Fruit fly (Drosophila melanogaster): ENCODE data around the gene CG9921.

Gene CG9921

dm6 chrX:16335107-16335642 is 1.8 kb upstream of the CG9921 start (continued):
- TF ChIP-seq CG12942 (GFP tag; optimal IDR thresholded peaks at IDR 0.05): peak; percentile 46
- no peak for TF ChIP-seq Dip2 (GFP tag; IDR thresholded peaks at IDR 0.05)
- TF ChIP-seq bowl (GFP tag; IDR thresholded peaks at IDR 0.05): 0 out of 2 replicates have a peak, but pooled peaks have one; percentile 46
- TF ChIP-seq vfl (GFP tag; optimal IDR thresholded peaks at IDR 0.05): peak; percentile 75
- peak; percentile 76 to 84 for TF ChIP-seq Pdp1 (GFP tag; optimal IDR thresholded peaks at IDR 0.05)
- peak; percentile 19; the same call in 1 of the 2 replicates for TF ChIP-seq CG13287 (GFP tag; IDR thresholded peaks at IDR 0.05; ENCODE audit: partially characterized antibody)
- TF ChIP-seq CrebB (tag; optimal IDR thresholded peaks at IDR 0.05): no peak
- TF ChIP-seq CG6272 (GFP tag; IDR thresholded peaks at IDR 0.05): peak; percentile 53
- peak; percentile 53 for TF ChIP-seq HmgZ (tag; optimal IDR thresholded peaks at IDR 0.05)
- TF ChIP-seq Oli (tag; optimal IDR thresholded peaks at IDR 0.05): peak; percentile 62
- TF ChIP-seq pho (GFP tag; optimal IDR thresholded peaks at IDR 0.05): peak; percentile 77
- peak; percentile 49 for TF ChIP-seq kni (GFP tag; optimal IDR thresholded peaks at IDR 0.05)
- TF ChIP-seq Mes4 (GFP tag; optimal IDR thresholded peaks at IDR 0.05): peak; percentile 49
- no peak for TF ChIP-seq hkb (optimal IDR thresholded peaks at IDR 0.05)
- peak; percentile 88 for TF ChIP-seq hkb (GFP tag; IDR thresholded peaks at IDR 0.05)
- peak; percentile 64 for TF ChIP-seq Bteb2 (GFP tag; optimal IDR thresholded peaks at IDR 0.05)
- TF ChIP-seq CG9609 (GFP tag; optimal IDR thresholded peaks at IDR 0.05): peak; percentile 77
- no peak for TF ChIP-seq yki (optimal IDR thresholded peaks at IDR 0.05)
- TF ChIP-seq CG3407 (GFP tag; optimal IDR thresholded peaks at IDR 0.05): peak; percentile 30
- TF ChIP-seq CG1792 (GFP tag; optimal IDR thresholded peaks at IDR 0.05): peak; percentile 37
- TF ChIP-seq CG17829 (tag; optimal IDR thresholded peaks at IDR 0.05): peak; percentile 61
- peak; percentile 54; the same call in 1 of the 2 replicates for TF ChIP-seq Nf-YA (GFP tag; IDR thresholded peaks at IDR 0.05)
- TF ChIP-seq CG10274 (GFP tag; optimal IDR thresholded peaks at IDR 0.05): peak; percentile 43
- peak; percentile 76; the same call in 2 of the 3 replicates for TF ChIP-seq CG11695 (GFP tag; IDR thresholded peaks at IDR 0.05)
- peak; percentile 53 for TF ChIP-seq CG11398 (GFP tag; optimal IDR thresholded peaks at IDR 0.05)
- TF ChIP-seq CG14710 (tag; optimal IDR thresholded peaks at IDR 0.05): peak; percentile 34
- TF ChIP-seq slp2 (GFP tag; optimal IDR thresholded peaks at IDR 0.05): peak; percentile 49
- TF ChIP-seq Lim3 (GFP tag; IDR thresholded peaks at IDR 0.05): 0 out of 2 replicates have a peak, but pooled peaks have one; percentile 15
- TF ChIP-seq slou (GFP tag; optimal IDR thresholded peaks at IDR 0.05): peak; percentile 33
- TF ChIP-seq klu (GFP tag; IDR thresholded peaks at IDR 0.05): 0 out of 2 replicates have a peak, but pooled peaks have one; percentile 40
- TF ChIP-seq unpg (GFP tag; optimal IDR thresholded peaks at IDR 0.05): peak; percentile 70
- peak; percentile 14; the same call in 1 of the 2 replicates for TF ChIP-seq tna (GFP tag; IDR thresholded peaks at IDR 0.05; ENCODE audit: partially characterized antibody)
- peak; percentile 60 for TF ChIP-seq Max (GFP tag; optimal IDR thresholded peaks at IDR 0.05)
- peak; percentile 55; the same call in 1 of the 3 replicates for TF ChIP-seq C15 (GFP tag; IDR thresholded peaks at IDR 0.05)
- peak in 1 of 3 experiments; percentile 4 for TF ChIP-seq lola (GFP tag; optimal IDR thresholded peaks at IDR 0.05)
- no peak; the same call in 1 of the 2 replicates for TF ChIP-seq Rx (GFP tag; IDR thresholded peaks at IDR 0.05)
- 0 out of 4 replicates have a peak, but pooled peaks have one; percentile 22 for TF ChIP-seq Dll (GFP tag; IDR thresholded peaks at IDR 0.05; ENCODE audit: partially characterized antibody)
- TF ChIP-seq wor (GFP tag; IDR thresholded peaks at IDR 0.05): peak; percentile 51; the same call in 1 of the 2 replicates
- no peak for TF ChIP-seq abd-A (tag; optimal IDR thresholded peaks at IDR 0.05)
- TF ChIP-seq CG12744 (GFP tag; optimal IDR thresholded peaks at IDR 0.05): peak; percentile 47
- no peak for TF ChIP-seq usp (GFP tag; optimal IDR thresholded peaks at IDR 0.05)
- peak; percentile 49 for TF ChIP-seq CG8089 (GFP tag; optimal IDR thresholded peaks at IDR 0.05)
- peak; percentile 48 for TF ChIP-seq Myb (GFP tag; optimal IDR thresholded peaks at IDR 0.05)
- 0 out of 2 replicates have a peak, but pooled peaks have one; percentile 8 for TF ChIP-seq ro (GFP tag; IDR thresholded peaks at IDR 0.05)
- TF ChIP-seq Nf-YB (GFP tag; optimal IDR thresholded peaks at IDR 0.05): peak; percentile 59
- no peak for TF ChIP-seq CG14965 (GFP tag; optimal IDR thresholded peaks at IDR 0.05; ENCODE audit: borderline replicate concordance)
- peak; percentile 75 for TF ChIP-seq bcd (GFP tag; optimal IDR thresholded peaks at IDR 0.05)
- TF ChIP-seq CG2199 (GFP tag; IDR thresholded peaks at IDR 0.05): no peak
- TF ChIP-seq Elba2 (GFP tag; optimal IDR thresholded peaks at IDR 0.05): no peak
- TF ChIP-seq CG2120 (GFP tag; optimal IDR thresholded peaks at IDR 0.05): peak; percentile 85
- TF ChIP-seq CTCF (GFP tag; optimal IDR thresholded peaks at IDR 0.05): no peak
